Worm (Caenorhabditis elegans): ENCODE measurements around the gene srlf-22.

Gene srlf-22

ce11 chrV:917488-917887 lies 26.6 kb downstream of the srlf-22 start, which contains the start of gene H24K24.2:
TSS of gene H24K24.2 (plus strand) at chrV:917788.
- TF ChIP-seq hlh-15 (tag; optimal IDR thresholded peaks at IDR 0.05) (no peak), rnt-1 (tag; optimal IDR thresholded peaks at IDR 0.05) (no peak), fkh-10 (GFP tag; optimal IDR thresholded peaks at IDR 0.05) (no peak), hlh-30 (tag; optimal IDR thresholded peaks at IDR 0.05; ENCODE audit: insufficient read depth) (no peak), dmd-4 (tag; optimal IDR thresholded peaks at IDR 0.05; ENCODE audit: borderline replicate concordance) (no peak), sox-2 (GFP tag; IDR thresholded peaks at IDR 0.05) (no peak), che-1 (tag; optimal IDR thresholded peaks at IDR 0.05) (no peak), madf-2 (tag; optimal IDR thresholded peaks at IDR 0.05) (no peak), ceh-34 (tag; optimal IDR thresholded peaks at IDR 0.05) (no peak), K09A11.1 (tag; optimal IDR thresholded peaks at IDR 0.05; ENCODE audit: insufficient read depth) (no peak), ref-2 (tag; optimal IDR thresholded peaks at IDR 0.05) (no peak), pax-1 (tag; optimal IDR thresholded peaks at IDR 0.05) (no peak), T23F11.4 (GFP tag; optimal IDR thresholded peaks at IDR 0.05) (no peak), K02D7.2 (tag; optimal IDR thresholded peaks at IDR 0.05) (no peak), pqm-1 (tag; optimal IDR thresholded peaks at IDR 0.05) (no peak), ceh-6 (GFP tag; optimal IDR thresholded peaks at IDR 0.05) (no peak), ttx-3 (tag; optimal IDR thresholded peaks at IDR 0.05) (no peak), ets-4 (tag; optimal IDR thresholded peaks at IDR 0.05) (no peak), ceh-19 (GFP tag; optimal IDR thresholded peaks at IDR 0.05) (no peak), ztf-16 (tag; optimal IDR thresholded peaks at IDR 0.05) (no peak)

DNA sequence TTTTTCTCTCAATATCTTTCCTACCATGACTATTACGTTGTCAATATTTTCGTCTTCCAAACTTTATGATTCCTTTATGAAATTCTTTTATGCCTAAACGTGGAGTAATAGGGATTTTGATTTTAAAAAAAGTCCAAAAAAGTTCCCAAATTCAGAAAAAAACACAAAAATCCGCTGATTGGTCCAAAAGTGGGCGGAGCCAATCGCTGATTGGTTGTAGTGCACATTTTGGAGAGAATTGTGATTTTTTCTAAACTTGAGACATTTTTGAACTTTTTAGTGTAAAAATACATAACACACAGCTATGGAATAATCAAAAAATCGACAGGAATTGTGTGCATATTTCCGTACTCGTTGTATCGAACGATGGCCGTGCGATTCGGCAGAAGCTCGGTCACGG lies 48.4 kb downstream of the srlf-22 start:
- TF ChIP-seq ceh-6 (GFP tag; optimal IDR thresholded peaks at IDR 0.05) (no peak), lin-11 (tag; optimal IDR thresholded peaks at IDR 0.05) (no peak), F13H6.1 (tag; optimal IDR thresholded peaks at IDR 0.05) (no peak), unc-86 (tag; optimal IDR thresholded peaks at IDR 0.05) (no peak), nfya-1 (tag; optimal IDR thresholded peaks at IDR 0.05) (peak; percentile 66), ttx-3 (tag; optimal IDR thresholded peaks at IDR 0.05) (no peak)
